Fruit fly (Drosophila melanogaster): ENCODE data around the gene CG13458.

Gene CG13458

dm6 chr3L:15094589-15095288 is 18.6 kb upstream of the CG13458 start, which contains the start of the genes sstn, Plp and GlyRS (continued):
- TF ChIP-seq CG4820 (GFP tag; optimal IDR thresholded peaks at IDR 0.05) (peak; percentile 28), CG10543 (GFP tag; optimal IDR thresholded peaks at IDR 0.05) (peak; percentile 46), phol (tag; optimal IDR thresholded peaks at IDR 0.05) (peak; percentile 61), HmgZ (tag; optimal IDR thresholded peaks at IDR 0.05) (peak; percentile 7), CrebB (tag; optimal IDR thresholded peaks at IDR 0.05) (no peak), Hmx (GFP tag; optimal IDR thresholded peaks at IDR 0.05) (no peak), CG6689 (GFP tag; IDR thresholded peaks at IDR 0.05) (no peak), stwl (tag; optimal IDR thresholded peaks at IDR 0.05) (peak; percentile 56), Max (GFP tag; optimal IDR thresholded peaks at IDR 0.05) (peak; percentile 50), lab (GFP tag; optimal IDR thresholded peaks at IDR 0.05) (peak; percentile 66), shn (GFP tag; optimal IDR thresholded peaks at IDR 0.05) (no peak), chinmo (GFP tag; IDR thresholded peaks at IDR 0.05; ENCODE audit: partially characterized antibody) (peak; percentile 83; the same call in 1 of the 4 replicates), CG3281 (GFP tag; optimal IDR thresholded peaks at IDR 0.05) (peak; percentile 39), mam (GFP tag; optimal IDR thresholded peaks at IDR 0.05) (no peak), Adf1 (GFP tag; IDR thresholded peaks at IDR 0.05) (peak; percentile 13; the same call in 1 of the 2 replicates), CG1602 (GFP tag; optimal IDR thresholded peaks at IDR 0.05) (peak; percentile 26), grau (tag; optimal IDR thresholded peaks at IDR 0.05) (peak; percentile 57), CG1832 (GFP tag; optimal IDR thresholded peaks at IDR 0.05) (no peak), Sox102F (GFP tag; optimal IDR thresholded peaks at IDR 0.05) (no peak), hth (optimal IDR thresholded peaks at IDR 0.05) (no peak), CG10654 (GFP tag; optimal IDR thresholded peaks at IDR 0.05) (peak; percentile 29), nmo (GFP tag; optimal IDR thresholded peaks at IDR 0.05) (peak; percentile 58), YL-1 (GFP tag; optimal IDR thresholded peaks at IDR 0.05) (peak; percentile 42), BtbVII (GFP tag; optimal IDR thresholded peaks at IDR 0.05) (no peak), TFAM (GFP tag; optimal IDR thresholded peaks at IDR 0.05) (no peak), gro (GFP tag; optimal IDR thresholded peaks at IDR 0.05) (no peak), tin (GFP tag; optimal IDR thresholded peaks at IDR 0.05) (peak; percentile 5), CG12299 (tag; optimal IDR thresholded peaks at IDR 0.05) (no peak), CG4328 (GFP tag; optimal IDR thresholded peaks at IDR 0.05) (no peak), CG17829 (tag; optimal IDR thresholded peaks at IDR 0.05) (peak; percentile 55), Bteb2 (GFP tag; optimal IDR thresholded peaks at IDR 0.05) (no peak), trem (tag; optimal IDR thresholded peaks at IDR 0.05) (peak; percentile 57), CG11723 (GFP tag; optimal IDR thresholded peaks at IDR 0.05) (peak; percentile 33), unpg (GFP tag; optimal IDR thresholded peaks at IDR 0.05) (peak; percentile 8), tll (GFP tag; optimal IDR thresholded peaks at IDR 0.05) (peak in 1 of 2 experiments; percentile 13), Chrac-16 (GFP tag; optimal IDR thresholded peaks at IDR 0.05) (peak; percentile 38), CG30020 (tag; optimal IDR thresholded peaks at IDR 0.05) (peak; percentile 50), Fer1 (GFP tag; optimal IDR thresholded peaks at IDR 0.05) (peak; percentile 32), CG12155 (GFP tag; optimal IDR thresholded peaks at IDR 0.05) (peak; percentile 31), Hr3 (GFP tag; optimal IDR thresholded peaks at IDR 0.05) (peak; percentile 51), MBD-R2 (GFP tag; IDR thresholded peaks at IDR 0.05) (peak; percentile 47; the same call in 1 of the 2 replicates), CG6272 (GFP tag; IDR thresholded peaks at IDR 0.05) (no peak), nerfin-2 (GFP tag; IDR thresholded peaks at IDR 0.05; ENCODE audit: partially characterized antibody) (no peak), bcd (GFP tag; optimal IDR thresholded peaks at IDR 0.05) (peak; percentile 52), Gsc (GFP tag; IDR thresholded peaks at IDR 0.05) (no peak), CG11247 (GFP tag; IDR thresholded peaks at IDR 0.05) (no peak), CG2120 (GFP tag; optimal IDR thresholded peaks at IDR 0.05) (peak; percentile 22), dmrt99B (tag; optimal IDR thresholded peaks at IDR 0.05) (peak; percentile 23), CG10267 (tag; optimal IDR thresholded peaks at IDR 0.05) (peak; percentile 99)

All from whole organism, embryonic.